Worm (Caenorhabditis elegans) whole organism, early embryonic: ENCODE results near the gene inx-3.

ENCODE experiments used
- F13C5.2 ChIP-seq: sonication (generic microtip); optimal IDR thresholded peaks from 2 replicates; lab custom pipeline; 2017; ENCODE audit warnings: mild to moderate bottlenecking, missing genetic modification characterization, inconsistent platforms, missing compliant biosample characterization
- aly-1 ChIP-seq: sonication (generic microtip); optimal IDR thresholded peaks from 2 replicates; lab custom pipeline; 2016; ENCODE audit warnings: missing genetic modification characterization, missing compliant biosample characterization
- ama-1 ChIP-seq: fragments of 150-350 bp; optimal IDR thresholded peaks from 2 replicates; lab custom pipeline; 2014
- ceh-36 ChIP-seq: sonication (generic microtip); optimal IDR thresholded peaks from 2 replicates; lab custom pipeline; 2016; ENCODE audit warnings: missing genetic modification characterization, inconsistent platforms, missing compliant biosample characterization
- flt-1 ChIP-seq: fragments of 200-800 bp; sonication (Bioruptor generic); IDR thresholded peaks from 2 replicates; pipeline ENCODE4 v1.3.6; 2022; ENCODE audit warnings: missing genetic modification characterization, missing compliant biosample characterization
- hmbx-1 ChIP-seq: sonication (generic microtip); optimal IDR thresholded peaks from 2 replicates; lab custom pipeline; 2016; ENCODE audit warnings: mild to moderate bottlenecking, missing genetic modification characterization, missing compliant biosample characterization
- scrt-1 ChIP-seq: fragments of 200-800 bp; sonication (Bioruptor generic); IDR thresholded peaks from 2 replicates; pipeline ENCODE4 v1.3.6; 2022; ENCODE audit warnings: missing genetic modification characterization, missing compliant biosample characterization
- sea-1 ChIP-seq: fragments of 200-800 bp; sonication (Bioruptor generic); conservative IDR thresholded peaks from 2 replicates; pipeline ENCODE4 v1.3.6; 2022; ENCODE audit warnings: missing genetic modification characterization, missing compliant biosample characterization
- tbx-11 ChIP-seq: fragments of 200-800 bp; sonication (Bioruptor generic); IDR thresholded peaks from 2 replicates; pipeline ENCODE4 v1.3.6; 2022; ENCODE audit warnings: missing genetic modification characterization, missing compliant biosample characterization
- tbx-37 ChIP-seq: fragments of 200-800 bp; sonication (Bioruptor generic); conservative IDR thresholded peaks from 2 replicates; pipeline ENCODE4 v1.3.6; 2022; ENCODE audit warnings: missing genetic modification reagents, missing genetic modification characterization, missing compliant biosample characterization
- tra-4 ChIP-seq: sonication (generic microtip); optimal IDR thresholded peaks from 2 replicates; lab custom pipeline; 2017; ENCODE audit warnings: missing genetic modification characterization, missing compliant biosample characterization

ce11 chrX:5976206-5976960, 19.6 kb upstream of the inx-3 start:
- TF ChIP-seq scrt-1 (no peak), tbx-11 (GFP tag; lab: Robert Waterston, UW) (no peak), flt-1 (GFP tag; lab: Robert Waterston, UW) (no peak), hmbx-1 (no peak), ama-1 (lab: Kevin White, UChicago) (no peak), tbx-37 (GFP tag; lab: Robert Waterston, UW) (no peak), aly-1 (no peak), sea-1 (GFP tag; lab: Robert Waterston, UW) (no peak), F13C5.2 (no peak), tra-4 (tag; lab: Kevin White, UChicago) (no peak), ceh-36 (tag; lab: Kevin White, UChicago) (no peak)
